Fruit fly (Drosophila melanogaster) Kc167 (cell line): Measurements from ENCODE around the gene CG17122.

Experiments
- Myc ChIP-seq: fragments of >200 bp; optimal IDR thresholded peaks from 2 replicates; lab custom pipeline; 2017; ENCODE audit warnings: missing external identifiers
- Sin3A ChIP-seq: fragments of >200 bp; optimal IDR thresholded peaks from 2 replicates; lab custom pipeline; 2018; ENCODE audit warnings: missing external identifiers
- h ChIP-seq: fragments of >200 bp; optimal IDR thresholded peaks from 3 replicates; lab custom pipeline; 2018; ENCODE audit warnings: missing external identifiers
- insv ChIP-seq: fragments of >200 bp; optimal IDR thresholded peaks from 3 replicates; lab custom pipeline; 2018; ENCODE audit warnings: missing external identifiers

DNA sequence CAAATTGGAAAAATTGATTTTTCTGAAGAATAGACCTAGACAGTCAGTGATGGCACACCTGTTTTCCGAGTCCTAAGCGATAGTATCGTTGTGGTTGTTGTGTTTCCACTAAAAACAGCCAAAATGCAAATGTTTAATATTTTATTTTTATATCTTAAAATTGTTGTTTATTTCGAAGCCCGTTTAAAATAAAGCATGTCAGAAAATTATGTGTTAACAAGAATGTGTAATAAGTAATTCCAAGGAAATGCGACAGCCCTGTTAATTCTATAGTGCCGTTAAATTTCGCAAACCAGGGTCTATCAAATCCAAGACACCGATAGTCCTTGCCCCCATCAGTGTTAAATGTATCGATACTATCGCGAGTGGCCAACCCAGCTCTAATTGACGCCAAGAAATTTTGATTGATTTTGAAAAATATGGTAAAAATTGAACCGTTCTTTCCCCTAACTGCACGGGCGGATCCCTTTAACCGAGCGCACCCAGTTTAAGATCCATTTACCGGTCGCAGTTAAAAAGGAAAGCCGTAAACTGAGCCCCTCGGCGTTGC lies 27.0 kb upstream of the CG17122 start, which contains the start of gene Pex23:
- TF ChIP-seq h (lab: Kevin White, UChicago) (no peak), Sin3A (lab: Kevin White, UChicago) (no peak), insv (no peak), Myc (lab: Kevin White, UChicago) (no peak)
